Worm (Caenorhabditis elegans): Measurements from ENCODE around the gene K03B8.8.

ce11 chrV:11449404-11449803, 38.6 kb upstream of the K03B8.8 start:
- TF ChIP-seq nhr-237 (tag; optimal IDR thresholded peaks at IDR 0.05) (no peak), ama-1 (optimal IDR thresholded peaks at IDR 0.05) (no peak), snpc-4 (tag; optimal IDR thresholded peaks at IDR 0.05) (no peak), saeg-2 (GFP tag; IDR thresholded peaks at IDR 0.05) (no peak), lin-39 (tag; optimal IDR thresholded peaks at IDR 0.05) (no peak), lin-15B (tag; optimal IDR thresholded peaks at IDR 0.05) (no peak)

Data from whole organism, L4 larva.